Worm (Caenorhabditis elegans) whole organism, mixed stage, embryonic: ENCODE results near the gene C17B7.9.

ENCODE experiments used
- M03D4.4 ChIP-seq: sonication (generic microtip); optimal IDR thresholded peaks from 2 replicates; lab custom pipeline; 2017; ENCODE audit warnings: mild to moderate bottlenecking, missing genetic modification characterization, missing compliant biosample characterization
- blmp-1 ChIP-seq: fragments of 150-350 bp; optimal IDR thresholded peaks from 2 replicates; lab custom pipeline; 2014; ENCODE audit warnings: missing biosample characterization, missing genetic modification characterization
- ceh-39 ChIP-seq: fragments of 150-350 bp; optimal IDR thresholded peaks from 2 replicates; lab custom pipeline; 2014; ENCODE audit warnings: missing biosample characterization, missing genetic modification characterization
- ceh-43 ChIP-seq: fragments of 200-800 bp; sonication (Bioruptor generic); optimal IDR thresholded peaks from 2 replicates; lab custom pipeline; 2018; ENCODE audit warnings: mild to moderate bottlenecking, missing genetic modification characterization, moderate library complexity, missing compliant biosample characterization
- ceh-83 ChIP-seq: fragments of 200-800 bp; sonication (Bioruptor generic); optimal IDR thresholded peaks from 2 replicates; lab custom pipeline; 2018; ENCODE audit warnings: mild to moderate bottlenecking, missing genetic modification characterization, missing compliant biosample characterization
- ces-1 ChIP-seq: fragments of 150-350 bp; optimal IDR thresholded peaks from 2 replicates; lab custom pipeline; 2014; ENCODE audit warnings: missing biosample characterization, missing genetic modification reagents, missing genetic modification characterization
- cnd-1 ChIP-seq: fragments of 200-800 bp; sonication (Bioruptor generic); optimal IDR thresholded peaks from 2 replicates; lab custom pipeline; 2018; ENCODE audit warnings: mild to moderate bottlenecking, missing genetic modification characterization, missing compliant biosample characterization
- elt-1 ChIP-seq: sonication (generic microtip); optimal IDR thresholded peaks from 2 replicates; lab custom pipeline; 2017; ENCODE audit warnings: missing genetic modification characterization, mild to moderate bottlenecking, missing compliant biosample characterization, antibody characterized with exemption, moderate library complexity, borderline replicate concordance; ENCODE audit not compliant: insufficient read depth
- elt-3 ChIP-seq: fragments of 150-350 bp; optimal IDR thresholded peaks from 2 replicates; lab custom pipeline; 2014; ENCODE audit warnings: missing biosample characterization, missing genetic modification characterization
- flh-1 ChIP-seq: fragments of 200-800 bp; sonication (Bioruptor generic); optimal IDR thresholded peaks from 2 replicates; lab custom pipeline; 2018; ENCODE audit warnings: mild to moderate bottlenecking, missing genetic modification characterization, moderate library complexity, missing compliant biosample characterization
- ham-2 ChIP-seq: fragments of 200-800 bp; sonication (Bioruptor generic); optimal IDR thresholded peaks from 2 replicates; lab custom pipeline; 2018; ENCODE audit warnings: mild to moderate bottlenecking, missing genetic modification characterization, missing compliant biosample characterization
- hlh-1 ChIP-seq: fragments of 150-350 bp; optimal IDR thresholded peaks from 2 replicates; lab custom pipeline; 2014; ENCODE audit warnings: missing biosample characterization, missing genetic modification reagents, missing genetic modification characterization
- lin-13 ChIP-seq: fragments of 150-350 bp; optimal IDR thresholded peaks from 2 replicates; lab custom pipeline; 2014; ENCODE audit warnings: missing biosample characterization, missing genetic modification characterization
- lin-32 ChIP-seq: fragments of 200-800 bp; sonication (Bioruptor generic); optimal IDR thresholded peaks from 2 replicates; lab custom pipeline; 2018; ENCODE audit warnings: mild to moderate bottlenecking, missing genetic modification characterization, missing compliant biosample characterization
- lsy-2 ChIP-seq: fragments of 150-350 bp; optimal IDR thresholded peaks from 2 replicates; lab custom pipeline; 2014; ENCODE audit warnings: missing biosample characterization, missing genetic modification characterization
- mab-5 ChIP-seq: fragments of 150-350 bp; optimal IDR thresholded peaks from 2 replicates; lab custom pipeline; 2014; ENCODE audit warnings: missing biosample characterization, missing genetic modification characterization
- mep-1 ChIP-seq: fragments of 150-350 bp; optimal IDR thresholded peaks from 2 replicates; lab custom pipeline; 2017; ENCODE audit warnings: missing biosample characterization, missing genetic modification reagents, missing genetic modification characterization, inconsistent platforms
- mls-2 ChIP-seq: sonication (generic microtip); optimal IDR thresholded peaks from 2 replicates; lab custom pipeline; 2016; ENCODE audit warnings: mild to moderate bottlenecking, missing genetic modification characterization, moderate library complexity, missing compliant biosample characterization
- nhr-12 ChIP-seq: fragments of 150-350 bp; optimal IDR thresholded peaks from 2 replicates; lab custom pipeline; 2014; ENCODE audit warnings: missing biosample characterization, missing genetic modification characterization
- nhr-237 ChIP-seq: fragments of 150-350 bp; optimal IDR thresholded peaks from 2 replicates; lab custom pipeline; 2014; ENCODE audit warnings: missing biosample characterization, missing genetic modification characterization
- nhr-28 ChIP-seq: fragments of 150-350 bp; optimal IDR thresholded peaks from 2 replicates; lab custom pipeline; 2014; ENCODE audit warnings: missing biosample characterization, missing genetic modification characterization
- nhr-76 ChIP-seq: sonication (generic microtip); optimal IDR thresholded peaks from 2 replicates; lab custom pipeline; 2017; ENCODE audit warnings: missing biosample characterization, missing genetic modification characterization
- pha-4 ChIP-seq: fragments of 150-350 bp; optimal IDR thresholded peaks from 2 replicates; lab custom pipeline; 2018; ENCODE audit warnings: missing biosample characterization, missing genetic modification reagents, missing genetic modification characterization
- sem-2 ChIP-seq: fragments of 200-800 bp; sonication (Bioruptor generic); optimal IDR thresholded peaks from 2 replicates; lab custom pipeline; 2018; ENCODE audit warnings: mild to moderate bottlenecking, missing genetic modification characterization, missing compliant biosample characterization
- sptf-1 ChIP-seq: sonication (generic microtip); optimal IDR thresholded peaks from 2 replicates; lab custom pipeline; 2017; ENCODE audit warnings: mild to moderate bottlenecking, missing genetic modification characterization, moderate library complexity, missing compliant biosample characterization
- tbx-8 ChIP-seq: fragments of 200-800 bp; sonication (Bioruptor generic); optimal IDR thresholded peaks from 2 replicates; lab custom pipeline; 2018; ENCODE audit warnings: mild to moderate bottlenecking, missing genetic modification characterization, moderate library complexity, missing compliant biosample characterization
- unc-120 ChIP-seq: sonication (generic microtip); optimal IDR thresholded peaks from 2 replicates; lab custom pipeline; 2017; ENCODE audit warnings: missing genetic modification characterization, missing compliant biosample characterization; ENCODE audit not compliant: poor library complexity, severe bottlenecking
- unc-39 ChIP-seq: fragments of 150-350 bp; optimal IDR thresholded peaks from 2 replicates; lab custom pipeline; 2014; ENCODE audit warnings: missing biosample characterization, missing genetic modification characterization
- zip-8 ChIP-seq: fragments of 150-350 bp; optimal IDR thresholded peaks from 2 replicates; lab custom pipeline; 2014; ENCODE audit warnings: missing biosample characterization, missing genetic modification characterization
- ztf-11 ChIP-seq: fragments of 150-350 bp; optimal IDR thresholded peaks from 2 replicates; lab custom pipeline; 2014; ENCODE audit warnings: missing biosample characterization, missing genetic modification characterization

The C17B7.9 gene

ce11 chrV:3288134-3288533, 43.8 kb downstream of the C17B7.9 start:
- TF ChIP-seq tbx-8 (GFP tag; lab: Kevin White, UChicago) (no peak), nhr-12 (no peak), mls-2 (tag; lab: Kevin White, UChicago) (no peak), ztf-11 (no peak), nhr-237 (tag; lab: Kevin White, UChicago) (no peak), blmp-1 (no peak), nhr-28 (tag; lab: Kevin White, UChicago) (no peak), cnd-1 (no peak), pha-4 (tag; lab: Kevin White, UChicago) (no peak), unc-120 (tag; lab: Kevin White, UChicago) (no peak), ces-1 (no peak), sem-2 (GFP tag; lab: Kevin White, UChicago) (no peak), lin-13 (no peak), mab-5 (tag; lab: Kevin White, UChicago) (no peak), ceh-43 (GFP tag; lab: Kevin White, UChicago) (no peak), nhr-76 (tag; lab: Kevin White, UChicago) (no peak), unc-39 (no peak)

ce11 chrV:3287330-3287729, 44.6 kb downstream of the C17B7.9 start, which contains the start of gene F35F10.7:
Gene F35F10.7, minus strand, starts transcription at chrV:3287430.
- TF ChIP-seq nhr-237 (tag; lab: Kevin White, UChicago) = no peak
- no peak for TF ChIP-seq ceh-83 (GFP tag; lab: Kevin White, UChicago)
- no peak for TF ChIP-seq lsy-2 (tag; lab: Kevin White, UChicago)
- TF ChIP-seq ceh-43 (GFP tag; lab: Kevin White, UChicago) = no peak
- no peak for TF ChIP-seq zip-8
- TF ChIP-seq ceh-39 (tag; lab: Kevin White, UChicago) = no peak
- no peak for TF ChIP-seq mab-5 (tag; lab: Kevin White, UChicago)
- no peak for TF ChIP-seq M03D4.4 (tag; lab: Kevin White, UChicago)
- no peak for TF ChIP-seq sem-2 (GFP tag; lab: Kevin White, UChicago)
- TF ChIP-seq nhr-28 (tag; lab: Kevin White, UChicago) = no peak
- TF ChIP-seq elt-1 (tag; lab: Kevin White, UChicago) = no peak
- TF ChIP-seq, all 35 proteins: peak for 0

ce11 chrV:3284629-3285028, 47.3 kb downstream of the C17B7.9 start, which contains the start of gene F35F10.5:
Gene F35F10.5, plus strand, starts transcription at chrV:3284929.
- TF ChIP-seq lin-32 (GFP tag; lab: Kevin White, UChicago) (no peak), elt-3 (tag; lab: Kevin White, UChicago) (no peak), ceh-39 (tag; lab: Kevin White, UChicago) (no peak), ces-1 (no peak), ceh-83 (GFP tag; lab: Kevin White, UChicago) (no peak), mab-5 (tag; lab: Kevin White, UChicago) (no peak), tbx-8 (GFP tag; lab: Kevin White, UChicago) (no peak), nhr-28 (tag; lab: Kevin White, UChicago) (no peak), blmp-1 (no peak), cnd-1 (no peak), nhr-12 (no peak), mls-2 (tag; lab: Kevin White, UChicago) (no peak), unc-39 (no peak), hlh-1 (tag; lab: Kevin White, UChicago) (no peak), flh-1 (GFP tag; lab: Kevin White, UChicago) (no peak)

ce11 chrV:3282957-3283356, 49.0 kb downstream of the C17B7.9 start, which contains the start of gene str-64:
Gene str-64, plus strand, starts transcription at chrV:3283257.
- no peak for TF ChIP-seq lin-32 (GFP tag; lab: Kevin White, UChicago)
- no peak for TF ChIP-seq nhr-237 (tag; lab: Kevin White, UChicago)
- no peak for TF ChIP-seq ceh-39 (tag; lab: Kevin White, UChicago)
- no peak for TF ChIP-seq ham-2 (GFP tag; lab: Kevin White, UChicago)
- TF ChIP-seq elt-1 (tag; lab: Kevin White, UChicago) = no peak
- TF ChIP-seq flh-1 (GFP tag; lab: Kevin White, UChicago) = no peak
- no peak for TF ChIP-seq cnd-1
- no peak for TF ChIP-seq ceh-83 (GFP tag; lab: Kevin White, UChicago)
- no peak for TF ChIP-seq ztf-11
- TF ChIP-seq sptf-1 (tag; lab: Kevin White, UChicago) = no peak
- no peak for TF ChIP-seq mep-1 (tag; lab: Kevin White, UChicago)
- TF ChIP-seq pha-4 (tag; lab: Kevin White, UChicago) = no peak
- TF ChIP-seq blmp-1 = no peak
- no peak for TF ChIP-seq lin-13
- TF ChIP-seq unc-120 (tag; lab: Kevin White, UChicago) = no peak
- TF ChIP-seq nhr-76 (tag; lab: Kevin White, UChicago) = no peak
- no peak for TF ChIP-seq ces-1
- no peak for TF ChIP-seq zip-8
- TF ChIP-seq sem-2 (GFP tag; lab: Kevin White, UChicago) = no peak
- no peak for TF ChIP-seq lsy-2 (tag; lab: Kevin White, UChicago)
